Worm (Caenorhabditis elegans) whole organism, L4 larva: ENCODE results near the gene R11E3.19.

Source experiments
- ama-1 ChIP-seq: fragments of 150-350 bp; optimal IDR thresholded peaks from 2 replicates; lab custom pipeline; 2014; ENCODE audit warnings: inconsistent platforms, mixed read lengths
- ceh-32 ChIP-seq: sonication (generic microtip); optimal IDR thresholded peaks from 2 replicates; lab custom pipeline; 2016; ENCODE audit warnings: mild to moderate bottlenecking, missing genetic modification characterization, missing compliant biosample characterization; ENCODE audit not compliant: poor library complexity
- ceh-44 ChIP-seq: fragments of 200-800 bp; sonication (Bioruptor generic); IDR thresholded peaks from 2 replicates; pipeline ENCODE4 v1.3.6; 2022; ENCODE audit warnings: missing genetic modification reagents, missing genetic modification characterization, missing compliant biosample characterization
- nhr-237 ChIP-seq: sonication (generic microtip); optimal IDR thresholded peaks from 2 replicates; lab custom pipeline; 2017; ENCODE audit warnings: missing biosample characterization, missing genetic modification characterization
- nhr-48 ChIP-seq: sonication (generic microtip); optimal IDR thresholded peaks from 2 replicates; lab custom pipeline; 2016; ENCODE audit warnings: mild to moderate bottlenecking, missing genetic modification characterization, missing compliant biosample characterization
- nhr-77 ChIP-seq: fragments of 150-350 bp; optimal IDR thresholded peaks from 2 replicates; lab custom pipeline; 2014; ENCODE audit warnings: missing biosample characterization, missing genetic modification characterization
- unc-62 ChIP-seq, 3 experiments: fragments of 150-350 bp in 1 of 3; sonication (generic microtip); optimal IDR thresholded peaks in 2 of 3; peaks in 1 of 3; 1 replicate in 1 of 3; 2 replicates in 2 of 3; lab custom pipeline; 2014 to 2017; ENCODE audit warnings: missing biosample characterization in 3 of 3, missing genetic modification characterization in 3 of 3, missing genetic modification reagents in 3 of 3, missing genotype in 1 of 3
- zip-11 ChIP-seq: fragments of 200-800 bp; sonication (Bioruptor generic); IDR thresholded peaks from 2 replicates; pipeline ENCODE4 v1.3.6; 2022; ENCODE audit warnings: missing genetic modification characterization, missing compliant biosample characterization

DNA sequence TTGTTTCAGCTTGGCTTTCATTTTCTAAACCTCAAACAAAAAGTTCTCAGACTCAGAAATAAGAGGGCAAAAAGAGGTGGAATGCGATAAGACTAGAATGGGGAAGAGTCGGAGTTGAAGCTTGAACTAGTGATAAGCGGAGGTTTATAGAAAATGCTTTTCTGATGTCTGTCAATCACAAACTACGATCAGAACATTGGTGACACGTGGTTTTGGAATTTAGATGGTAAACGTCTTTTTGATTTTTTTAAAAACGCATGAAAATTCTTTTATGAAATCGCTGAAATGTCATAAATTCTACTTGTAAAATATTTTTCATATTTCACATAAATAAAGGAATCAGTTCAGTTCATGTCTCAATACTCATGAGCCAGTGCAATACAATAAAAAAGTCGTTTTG, 45.2 kb upstream of the R11E3.19 start, which contains the start of gene H06H21.8:
- TF ChIP-seq nhr-48 (tag; lab: Kevin White, UChicago) (peak; percentile 29), unc-62 (GFP tag; optimal IDR thresholded peaks at IDR 0.05 in 1 of 2; lab: Kevin White, UChicago) (no peak), unc-62 (tag; optimal IDR thresholded peaks at IDR 0.05; lab: Kevin White, UChicago) (no peak), nhr-237 (no peak), nhr-77 (tag; lab: Kevin White, UChicago) (no peak), zip-11 (GFP tag; lab: Robert Waterston, UW) (no peak), ceh-32 (no peak), ama-1 (lab: Kevin White, UChicago) (no peak), ceh-44 (GFP tag; lab: Robert Waterston, UW) (no peak)
